Fruit fly (Drosophila melanogaster) whole organism: ENCODE results near the gene Grip84.

Experiments
- pan ChIP-seq: fragments of >200 bp; optimal IDR thresholded peaks from 2 replicates; lab custom pipeline; 2017
- psq ChIP-seq: fragments of >200 bp; optimal IDR thresholded peaks from 2 replicates; lab custom pipeline; 2017

- no peak for TF ChIP-seq pan
- no peak for TF ChIP-seq psq (lab: Kevin White, UChicago)
Observed at dm6 chrX:19520376-19520775, 45.2 kb downstream of the Grip84 start.
